Fruit fly (Drosophila melanogaster) whole organism, embryonic: ENCODE data around the gene CG9467.

Experiments used
- CG11504 ChIP-seq: fragments of 200-800 bp; sonication (Bioruptor generic); optimal IDR thresholded peaks from 3 replicates; lab custom pipeline; 2019; ENCODE audit warnings: missing biosample characterization, mild to moderate bottlenecking, missing genetic modification characterization, moderate library complexity
- CG12071 ChIP-seq: fragments of 200-800 bp; sonication (Bioruptor generic); optimal IDR thresholded peaks from 3 replicates; lab custom pipeline; 2018; ENCODE audit warnings: missing biosample characterization, mild to moderate bottlenecking, missing genetic modification characterization
- CG12219 ChIP-seq: fragments of 200-800 bp; sonication (Bioruptor generic); optimal IDR thresholded peaks from 3 replicates; lab custom pipeline; 2018; ENCODE audit warnings: missing biosample characterization, mild to moderate bottlenecking, missing genetic modification characterization
- CG15011 ChIP-seq: fragments of 200-800 bp; sonication (Bioruptor generic); optimal IDR thresholded peaks from 3 replicates; lab custom pipeline; 2018; ENCODE audit warnings: missing biosample characterization, mild to moderate bottlenecking, missing genetic modification characterization
- CG17802 ChIP-seq: fragments of 200-800 bp; sonication (Bioruptor generic); optimal IDR thresholded peaks from 2 replicates; lab custom pipeline; 2018; ENCODE audit warnings: missing biosample characterization, mild to moderate bottlenecking, missing genetic modification characterization, moderate library complexity
- CG17829 ChIP-seq: fragments of 200-800 bp; optimal IDR thresholded peaks from 2 replicates; lab custom pipeline; 2019; ENCODE audit warnings: missing biosample characterization, mild to moderate bottlenecking, missing genetic modification characterization, moderate library complexity
- CG1792 ChIP-seq: fragments of 200-800 bp; sonication (Bioruptor generic); optimal IDR thresholded peaks from 2 replicates; lab custom pipeline; 2016; ENCODE audit warnings: missing biosample characterization, missing genetic modification characterization
- CG1832 ChIP-seq: fragments of 200-800 bp; sonication (Bioruptor generic); optimal IDR thresholded peaks from 2 replicates; lab custom pipeline; 2017; ENCODE audit warnings: missing biosample characterization, mild to moderate bottlenecking, missing genetic modification characterization, inconsistent platforms
- CG18619 ChIP-seq: fragments of 200-800 bp; sonication (Bioruptor generic); optimal IDR thresholded peaks from 3 replicates; lab custom pipeline; 2017; ENCODE audit warnings: missing biosample characterization, mild to moderate bottlenecking, missing genetic modification characterization
- CG18764 ChIP-seq: fragments of 200-800 bp; sonication (Bioruptor generic); optimal IDR thresholded peaks from 3 replicates; lab custom pipeline; 2016; ENCODE audit warnings: missing biosample characterization, missing genetic modification characterization
- CG31441 ChIP-seq: fragments of 200-800 bp; sonication (Bioruptor generic); IDR thresholded peaks from 2 replicates; pipeline ENCODE4 v1.3.6; 2022; ENCODE audit warnings: missing biosample characterization, missing genetic modification characterization
- CG4360 ChIP-seq: fragments of 200-800 bp; sonication (Bioruptor generic); IDR thresholded peaks from 2 replicates; pipeline ENCODE4 v1.3.6; 2022; ENCODE audit warnings: missing biosample characterization, missing genetic modification characterization
- CG4707 ChIP-seq: fragments of 200-800 bp; sonication (Bioruptor generic); optimal IDR thresholded peaks from 2 replicates; lab custom pipeline; 2018; ENCODE audit warnings: missing biosample characterization, mild to moderate bottlenecking, missing genetic modification characterization, moderate library complexity
- CG7987 ChIP-seq: fragments of 200-800 bp; sonication (Bioruptor generic); optimal IDR thresholded peaks from 2 replicates; lab custom pipeline; 2018; ENCODE audit warnings: missing biosample characterization, mild to moderate bottlenecking, missing genetic modification characterization, moderate library complexity
- CG9817 ChIP-seq: fragments of 200-800 bp; sonication (Bioruptor generic); optimal IDR thresholded peaks from 2 replicates; lab custom pipeline; 2018; ENCODE audit warnings: missing biosample characterization, mild to moderate bottlenecking, missing genetic modification characterization, moderate library complexity
- CG9876 ChIP-seq: fragments of 200-800 bp; sonication (Bioruptor generic); optimal IDR thresholded peaks from 2 replicates; lab custom pipeline; 2016; ENCODE audit warnings: missing biosample characterization, missing genetic modification characterization
- Dip3 ChIP-seq: fragments of 200-800 bp; sonication (Bioruptor generic); optimal IDR thresholded peaks from 3 replicates; lab custom pipeline; 2016; ENCODE audit warnings: missing biosample characterization, missing genetic modification characterization
- Fer2 ChIP-seq: fragments of 200-800 bp; sonication (Bioruptor generic); optimal IDR thresholded peaks from 2 replicates; lab custom pipeline; 2018; ENCODE audit warnings: missing biosample characterization, mild to moderate bottlenecking, missing genetic modification characterization, moderate library complexity
- Fer3 ChIP-seq: fragments of 200-800 bp; sonication (Bioruptor generic); optimal IDR thresholded peaks from 2 replicates; lab custom pipeline; 2018; ENCODE audit warnings: missing biosample characterization, mild to moderate bottlenecking, missing genetic modification characterization, moderate library complexity
- Jarid2 ChIP-seq: fragments of 200-800 bp; sonication (Bioruptor generic); optimal IDR thresholded peaks from 3 replicates; lab custom pipeline; 2017; ENCODE audit warnings: mild to moderate bottlenecking, missing biosample characterization, missing genetic modification reagents, missing genetic modification characterization
- Mes4 ChIP-seq: fragments of 200-800 bp; sonication (Bioruptor generic); optimal IDR thresholded peaks from 2 replicates; lab custom pipeline; 2016; ENCODE audit warnings: missing biosample characterization, missing genetic modification characterization
- PHDP ChIP-seq: fragments of 200-800 bp; sonication (Bioruptor generic); optimal IDR thresholded peaks from 3 replicates; lab custom pipeline; 2018; ENCODE audit warnings: missing biosample characterization, mild to moderate bottlenecking, missing genetic modification characterization, moderate library complexity
- Sry-δ ChIP-seq: fragments of 200-800 bp; sonication (Bioruptor generic); optimal IDR thresholded peaks from 2 replicates; lab custom pipeline; 2016; ENCODE audit warnings: missing biosample characterization, missing genetic modification characterization
- abd-A ChIP-seq: fragments of 200-800 bp; sonication (Bioruptor generic); optimal IDR thresholded peaks from 3 replicates; lab custom pipeline; 2019; ENCODE audit warnings: missing biosample characterization, mild to moderate bottlenecking, missing genetic modification characterization, moderate library complexity
- chinmo ChIP-seq: fragments of 200-800 bp; sonication (Bioruptor generic); IDR thresholded peaks from 4 replicates; pipeline ENCODE4 v1.3.6; 2022; ENCODE audit warnings: missing biosample characterization, missing genetic modification characterization; ENCODE audit not compliant: partially characterized antibody
- eve ChIP-seq, 2 experiments: fragments of >200 bp; optimal IDR thresholded peaks; 2 replicates each; lab custom pipeline; 2017; ENCODE audit warnings: missing biosample characterization in 2 of 2, missing genetic modification characterization in 2 of 2
- gce ChIP-seq: fragments of 200-800 bp; sonication (Bioruptor generic); IDR thresholded peaks from 3 replicates; pipeline ENCODE4 v1.3.6; 2022; ENCODE audit warnings: missing biosample characterization, missing genetic modification characterization
- gsb ChIP-seq: fragments of 200-800 bp; sonication (Bioruptor generic); IDR thresholded peaks from 2 replicates; pipeline ENCODE4 v1.3.6; 2022; ENCODE audit warnings: missing biosample characterization, missing genetic modification characterization
- hth ChIP-seq: fragments of >200 bp; optimal IDR thresholded peaks from 2 replicates; lab custom pipeline; 2017; ENCODE audit warnings: inconsistent platforms
- ind ChIP-seq: fragments of 200-800 bp; sonication (Bioruptor generic); optimal IDR thresholded peaks from 3 replicates; lab custom pipeline; 2016; ENCODE audit warnings: missing biosample characterization, missing genetic modification characterization
- jing ChIP-seq: fragments of 200-800 bp; sonication (Bioruptor generic); optimal IDR thresholded peaks from 2 replicates; lab custom pipeline; 2018; ENCODE audit warnings: missing biosample characterization, mild to moderate bottlenecking, missing genetic modification characterization
- lmd ChIP-seq: fragments of 200-800 bp; sonication (Bioruptor generic); IDR thresholded peaks from 2 replicates; pipeline ENCODE4 v1.3.6; 2022; ENCODE audit warnings: missing biosample characterization, missing genetic modification characterization
- nau ChIP-seq: fragments of 200-800 bp; sonication (Bioruptor generic); optimal IDR thresholded peaks from 3 replicates; lab custom pipeline; 2017; ENCODE audit warnings: missing biosample characterization, mild to moderate bottlenecking, missing genetic modification characterization, missing genetic modification reagents
- odd ChIP-seq: fragments of 200-800 bp; sonication (Bioruptor generic); optimal IDR thresholded peaks from 2 replicates; lab custom pipeline; 2017; ENCODE audit warnings: missing biosample characterization, mild to moderate bottlenecking, missing genetic modification characterization
- peb ChIP-seq: fragments of 200-800 bp; sonication (Bioruptor generic); IDR thresholded peaks from 2 replicates; pipeline ENCODE4 v1.3.6; 2022; ENCODE audit warnings: missing biosample characterization, missing genetic modification characterization
- pita ChIP-seq: fragments of 200-800 bp; sonication (Bioruptor generic); optimal IDR thresholded peaks from 2 replicates; lab custom pipeline; 2017; ENCODE audit warnings: missing biosample characterization, mild to moderate bottlenecking, missing genetic modification characterization
- sc ChIP-seq, 3 experiments: fragments of >200 bp in 2 of 3; fragments of 200-800 bp in 1 of 3; sonication (Bioruptor generic) in 1 of 3; optimal IDR thresholded peaks; 2 replicates in 2 of 3; 3 replicates in 1 of 3; lab custom pipeline; 2017; ENCODE audit warnings: mild to moderate bottlenecking in 1 of 3, missing biosample characterization in 1 of 3, missing genetic modification characterization in 1 of 3, missing genetic modification reagents in 1 of 3
- schlank ChIP-seq: fragments of 200-800 bp; sonication (Bioruptor generic); optimal IDR thresholded peaks from 2 replicates; lab custom pipeline; 2018; ENCODE audit warnings: missing biosample characterization, mild to moderate bottlenecking, missing genetic modification characterization
- sens ChIP-seq: fragments of 200-800 bp; sonication (Bioruptor generic); peaks from one replicate; lab custom pipeline; 2016; ENCODE audit warnings: missing biosample characterization, missing genetic modification characterization
- sob ChIP-seq: fragments of 200-800 bp; sonication (Bioruptor generic); IDR thresholded peaks from 2 replicates; pipeline ENCODE4 v1.3.6; 2022; ENCODE audit warnings: missing biosample characterization, missing genetic modification characterization
- sqz ChIP-seq: fragments of 200-800 bp; sonication (Bioruptor generic); optimal IDR thresholded peaks from 3 replicates; lab custom pipeline; 2018; ENCODE audit warnings: missing biosample characterization, mild to moderate bottlenecking, missing genetic modification characterization
- tgo ChIP-seq: fragments of 200-800 bp; sonication (Bioruptor generic); IDR thresholded peaks from 3 replicates; pipeline ENCODE4 v1.3.6; 2022; ENCODE audit warnings: missing biosample characterization, missing genetic modification characterization
- tna ChIP-seq: fragments of 200-800 bp; sonication (Bioruptor generic); IDR thresholded peaks from 2 replicates; pipeline ENCODE4 v1.3.6; 2022; ENCODE audit warnings: missing biosample characterization, missing genetic modification characterization; ENCODE audit not compliant: partially characterized antibody
- tup ChIP-seq: fragments of 200-800 bp; sonication (Bioruptor generic); optimal IDR thresholded peaks from 2 replicates; lab custom pipeline; 2016; ENCODE audit warnings: missing biosample characterization, mild to moderate bottlenecking, missing genetic modification characterization, moderate library complexity

CG9467 gene

dm6 chr3R:9777941-9778360 lies 22.9 kb downstream of the CG9467 start, which contains the start of gene RpS29 (continued):
- TF ChIP-seq peb (GFP tag; lab: Robert Waterston, UW) (0 out of 2 replicates have a peak, but pooled peaks have one; percentile 17), CG31441 (peak; percentile 51; the same call in 1 of the 2 replicates), CG12071 (GFP tag; lab: Kevin White, UChicago) (peak; percentile 72), abd-A (tag; lab: Kevin White, UChicago) (no peak), sens (peak; percentile 95), Dip3 (GFP tag; lab: Kevin White, UChicago) (peak; percentile 72), Sry-δ (GFP tag; lab: Kevin White, UChicago) (peak; percentile 100), CG17829 (peak; percentile 74), CG9817 (tag; lab: Kevin White, UChicago) (peak; percentile 83), sc (optimal IDR thresholded peaks at IDR 0.05; lab: Kevin White, UChicago) (no peak), sc (GFP tag; optimal IDR thresholded peaks at IDR 0.05; lab: Kevin White, UChicago) (no peak), pita (GFP tag; lab: Kevin White, UChicago) (no peak), PHDP (peak; percentile 67), CG9876 (peak; percentile 91), CG11504 (tag; lab: Kevin White, UChicago) (peak; percentile 67), Fer3 (tag; lab: Kevin White, UChicago) (peak; percentile 71), lmd (peak; percentile 71; the same call in 1 of the 2 replicates), tgo (GFP tag; lab: Robert Waterston, UW) (peak; percentile 65), Mes4 (GFP tag; lab: Kevin White, UChicago) (peak; percentile 84), sqz (GFP tag; lab: Kevin White, UChicago) (peak; percentile 75), CG17802 (tag; lab: Kevin White, UChicago) (peak; percentile 53), tup (GFP tag; lab: Kevin White, UChicago) (peak; percentile 45), eve (GFP tag; optimal IDR thresholded peaks at IDR 0.05; lab: Kevin White, UChicago) (no peak), CG1832 (GFP tag; lab: Kevin White, UChicago) (no peak), chinmo (GFP tag; lab: Robert Waterston, UW) (peak; percentile 92), odd (GFP tag; lab: Kevin White, UChicago) (peak; percentile 72), nau (GFP tag; lab: Kevin White, UChicago) (no peak), CG12219 (GFP tag; lab: Kevin White, UChicago) (peak; percentile 56), tna (GFP tag; lab: Robert Waterston, UW) (peak; percentile 86), CG15011 (GFP tag; lab: Kevin White, UChicago) (peak; percentile 49), CG4707 (no peak)

dm6 chr3R:9774821-9775220 lies 26.0 kb downstream of the CG9467 start, which contains the start of gene topi:
Gene topi (plus strand): TSS chr3R:9775121.
- TF ChIP-seq CG7987 (GFP tag; lab: Kevin White, UChicago): no peak
- no peak for TF ChIP-seq CG18764
- no peak for TF ChIP-seq CG1792
- TF ChIP-seq gsb (GFP tag; lab: Robert Waterston, UW): no peak
- TF ChIP-seq CG18619 (GFP tag; lab: Kevin White, UChicago): no peak
- TF ChIP-seq Fer3 (tag; lab: Kevin White, UChicago): no peak
- no peak for TF ChIP-seq jing (GFP tag; lab: Kevin White, UChicago)
- no peak for TF ChIP-seq chinmo (GFP tag; lab: Robert Waterston, UW)
- no peak for TF ChIP-seq gce (GFP tag; lab: Robert Waterston, UW)
- TF ChIP-seq hth (lab: Kevin White, UChicago): no peak
- TF ChIP-seq ind (GFP tag; lab: Kevin White, UChicago): no peak
- no peak for TF ChIP-seq schlank
- no peak for TF ChIP-seq sob (GFP tag; lab: Robert Waterston, UW)
- no peak for TF ChIP-seq Fer2 (tag; lab: Kevin White, UChicago)
- no peak for TF ChIP-seq Jarid2 (GFP tag; lab: Kevin White, UChicago)
- no peak for TF ChIP-seq CG4360 (GFP tag; lab: Robert Waterston, UW)
